Fruit fly (Drosophila melanogaster): ENCODE measurements around the gene Mrm2.
A peak's percentile ranks its signal among the peaks of the same experiment; 100 is the strongest.

Mrm2 gene

dm6 chr3R:19873102-19873737 lies 11.8 kb downstream of the Mrm2 start:
- TF ChIP-seq pan (optimal IDR thresholded peaks at IDR 0.05) = no peak

dm6 chr3R:19875118-19875887 lies 13.9 kb downstream of the Mrm2 start, which contains the start of gene Mrp5:
Mrp5 (minus strand) TSS chr3R:19875678.
- TF ChIP-seq Myc (optimal IDR thresholded peaks at IDR 0.05) (no peak), pan (optimal IDR thresholded peaks at IDR 0.05) (no peak), dmrt93B (GFP tag; optimal IDR thresholded peaks at IDR 0.05) (no peak), Sp1 (GFP tag; optimal IDR thresholded peaks at IDR 0.05) (no peak), Dif (GFP tag; optimal IDR thresholded peaks at IDR 0.05; ENCODE audit: partially characterized antibody) (peak; percentile 74), tai (GFP tag; optimal IDR thresholded peaks at IDR 0.05) (no peak), Rel (GFP tag; optimal IDR thresholded peaks at IDR 0.05) (no peak), Rel (tag; optimal IDR thresholded peaks at IDR 0.05) (no peak), Hnf4 (GFP tag; optimal IDR thresholded peaks at IDR 0.05) (no peak), brk (GFP tag; optimal IDR thresholded peaks at IDR 0.05) (no peak), CG32264 (GFP tag; optimal IDR thresholded peaks at IDR 0.05) (no peak), usp (GFP tag; optimal IDR thresholded peaks at IDR 0.05) (no peak), psq (GFP tag; optimal IDR thresholded peaks at IDR 0.05) (peak; percentile 82), CG9705 (GFP tag; optimal IDR thresholded peaks at IDR 0.05) (no peak), Mio (GFP tag; optimal IDR thresholded peaks at IDR 0.05) (no peak), lola (GFP tag; optimal IDR thresholded peaks at IDR 0.05) (no peak), GATAd (GFP tag; optimal IDR thresholded peaks at IDR 0.05) (no peak), dl (GFP tag; optimal IDR thresholded peaks at IDR 0.05; ENCODE audit: insufficient read depth in 1 of 2, partially characterized antibody in 2 of 2) (peak in 1 of 2 experiments; percentile 83), h (GFP tag; optimal IDR thresholded peaks at IDR 0.05) (peak; percentile 60), jim (GFP tag; optimal IDR thresholded peaks at IDR 0.05) (no peak), HLH106 (tag; optimal IDR thresholded peaks at IDR 0.05) (no peak), fru (GFP tag; optimal IDR thresholded peaks at IDR 0.05) (peak; percentile 23), Hr83 (GFP tag; optimal IDR thresholded peaks at IDR 0.05; ENCODE audit: poor library complexity, severe bottlenecking) (peak; percentile 71), ey (GFP tag; optimal IDR thresholded peaks at IDR 0.05) (no peak), Abd-B (GFP tag; optimal IDR thresholded peaks at IDR 0.05) (no peak), Jra (GFP tag; optimal IDR thresholded peaks at IDR 0.05) (no peak), Dfd (GFP tag; optimal IDR thresholded peaks at IDR 0.05) (no peak), CrebA (GFP tag; optimal IDR thresholded peaks at IDR 0.05; ENCODE audit: borderline replicate concordance) (no peak), foxo (GFP tag; optimal IDR thresholded peaks at IDR 0.05) (peak in 1 of 2 experiments; percentile 13), sage (GFP tag; optimal IDR thresholded peaks at IDR 0.05) (no peak), woc (GFP tag; optimal IDR thresholded peaks at IDR 0.05) (no peak), br (GFP tag; optimal IDR thresholded peaks at IDR 0.05) (peak; percentile 12), Hr78 (GFP tag; optimal IDR thresholded peaks at IDR 0.05) (no peak), N (GFP tag; optimal IDR thresholded peaks at IDR 0.05) (no peak), Vsx2 (GFP tag; optimal IDR thresholded peaks at IDR 0.05; ENCODE audit: partially characterized antibody) (no peak), dsf (GFP tag; optimal IDR thresholded peaks at IDR 0.05; ENCODE audit: borderline replicate concordance) (no peak)

dm6 chr3R:19877427-19878076 lies 16.1 kb downstream of the Mrm2 start, which contains the start of the genes CG17186 and Arc42:
CG17186 (minus strand) TSS chr3R:19877514.
Arc42 (plus strand) TSS chr3R:19877737.
- TF ChIP-seq Abd-B (GFP tag; optimal IDR thresholded peaks at IDR 0.05) (no peak), Hnf4 (GFP tag; optimal IDR thresholded peaks at IDR 0.05) (peak; percentile 78), HLH106 (tag; optimal IDR thresholded peaks at IDR 0.05) (peak; percentile 24), fru (GFP tag; optimal IDR thresholded peaks at IDR 0.05) (peak; percentile 32), Rel (GFP tag; optimal IDR thresholded peaks at IDR 0.05) (no peak), Rel (tag; optimal IDR thresholded peaks at IDR 0.05) (peak; percentile 72), h (GFP tag; optimal IDR thresholded peaks at IDR 0.05) (peak; percentile 51), brk (GFP tag; optimal IDR thresholded peaks at IDR 0.05) (no peak), sage (GFP tag; optimal IDR thresholded peaks at IDR 0.05) (peak; percentile 50), Dfd (GFP tag; optimal IDR thresholded peaks at IDR 0.05) (no peak), Sp1 (GFP tag; optimal IDR thresholded peaks at IDR 0.05) (peak; percentile 1), Vsx2 (GFP tag; optimal IDR thresholded peaks at IDR 0.05; ENCODE audit: partially characterized antibody) (no peak), N (GFP tag; optimal IDR thresholded peaks at IDR 0.05) (no peak), dsf (GFP tag; optimal IDR thresholded peaks at IDR 0.05; ENCODE audit: borderline replicate concordance) (no peak), rgr (GFP tag; optimal IDR thresholded peaks at IDR 0.05) (no peak), Hr83 (GFP tag; optimal IDR thresholded peaks at IDR 0.05; ENCODE audit: poor library complexity, severe bottlenecking) (no peak), dmrt93B (GFP tag; optimal IDR thresholded peaks at IDR 0.05) (no peak), usp (GFP tag; optimal IDR thresholded peaks at IDR 0.05) (no peak), foxo (GFP tag; optimal IDR thresholded peaks at IDR 0.05) (peak in 1 of 2 experiments; percentile 46), ey (GFP tag; optimal IDR thresholded peaks at IDR 0.05) (no peak), Jra (GFP tag; optimal IDR thresholded peaks at IDR 0.05) (peak; percentile 62), GATAd (GFP tag; optimal IDR thresholded peaks at IDR 0.05) (no peak)
